Fruit fly (Drosophila melanogaster) whole organism, wandering third instar larva: ENCODE results near the gene RpS4.
A peak's percentile ranks its signal among the peaks of the same experiment; 100 is the strongest.

Source experiments
- Abd-B ChIP-seq: fragments of >200 bp; optimal IDR thresholded peaks from 2 replicates; lab custom pipeline; 2017; ENCODE audit warnings: missing biosample characterization, missing genetic modification characterization
- CG32264 ChIP-seq: fragments of 200-800 bp; sonication (Bioruptor generic); optimal IDR thresholded peaks from 2 replicates; lab custom pipeline; 2016; ENCODE audit warnings: missing biosample characterization, missing genetic modification characterization
- CG9705 ChIP-seq: fragments of 200-800 bp; sonication (Bioruptor generic); optimal IDR thresholded peaks from 2 replicates; lab custom pipeline; 2018; ENCODE audit warnings: missing biosample characterization, mild to moderate bottlenecking, missing genetic modification characterization
- CrebA ChIP-seq: fragments of 200-800 bp; sonication (Bioruptor generic); optimal IDR thresholded peaks from 2 replicates; lab custom pipeline; 2016; ENCODE audit warnings: missing biosample characterization, mild to moderate bottlenecking, missing genetic modification characterization, borderline replicate concordance
- Dfd ChIP-seq: fragments of >200 bp; optimal IDR thresholded peaks from 2 replicates; lab custom pipeline; 2017; ENCODE audit warnings: missing biosample characterization, missing genetic modification characterization
- Dif ChIP-seq: fragments of 200-275, 200-300 bp; sonication (Bioruptor generic); optimal IDR thresholded peaks from 2 replicates; lab custom pipeline; 2018; ENCODE audit warnings: missing biosample characterization, missing genetic modification characterization; ENCODE audit not compliant: partially characterized antibody
- GATAd ChIP-seq: sonication (Bioruptor generic); optimal IDR thresholded peaks from 2 replicates; lab custom pipeline; 2016; ENCODE audit warnings: missing biosample characterization, missing genetic modification characterization
- HLH106 ChIP-seq: fragments of 200-800 bp; optimal IDR thresholded peaks from 3 replicates; lab custom pipeline; 2019; ENCODE audit warnings: missing biosample characterization, mild to moderate bottlenecking, missing genetic modification characterization, moderate library complexity
- Hnf4 ChIP-seq: fragments of 200-800 bp; sonication (Bioruptor generic); optimal IDR thresholded peaks from 2 replicates; lab custom pipeline; 2016; ENCODE audit warnings: missing biosample characterization, mild to moderate bottlenecking, missing genetic modification characterization
- Hr78 ChIP-seq: fragments of >200 bp; optimal IDR thresholded peaks from 2 replicates; lab custom pipeline; 2017; ENCODE audit warnings: missing biosample characterization, missing genetic modification characterization
- Hr83 ChIP-seq: fragments of 200-300 bp; sonication (Bioruptor generic); optimal IDR thresholded peaks from 2 replicates; lab custom pipeline; 2016; ENCODE audit warnings: missing biosample characterization, mild to moderate bottlenecking, missing genetic modification characterization, moderate library complexity; ENCODE audit not compliant: poor library complexity, severe bottlenecking
- Jra ChIP-seq: sonication (Bioruptor generic); optimal IDR thresholded peaks from 2 replicates; lab custom pipeline; 2016; ENCODE audit warnings: missing biosample characterization, missing genetic modification characterization
- Mio ChIP-seq: sonication (Bioruptor generic); optimal IDR thresholded peaks from 2 replicates; lab custom pipeline; 2016; ENCODE audit warnings: missing biosample characterization, missing genetic modification characterization
- Myc ChIP-seq: fragments of >200 bp; optimal IDR thresholded peaks from 2 replicates; lab custom pipeline; 2017
- N ChIP-seq: fragments of >200 bp; optimal IDR thresholded peaks from 2 replicates; lab custom pipeline; 2018; ENCODE audit warnings: missing biosample characterization, missing external identifiers, missing genetic modification characterization
- OdsH ChIP-seq: fragments of 200-800 bp; sonication (Bioruptor generic); optimal IDR thresholded peaks from 2 replicates; lab custom pipeline; 2016; ENCODE audit warnings: missing biosample characterization, mild to moderate bottlenecking, missing genetic modification characterization
- Rel ChIP-seq, 2 experiments: fragments of 200-800 bp; sonication (Bioruptor generic) in 1 of 2; optimal IDR thresholded peaks; 2 replicates in 1 of 2; 3 replicates in 1 of 2; lab custom pipeline; 2016 to 2019; ENCODE audit warnings: mild to moderate bottlenecking in 2 of 2, missing biosample characterization in 2 of 2, missing genetic modification characterization in 2 of 2, moderate library complexity in 1 of 2
- Sp1 ChIP-seq: fragments of 200-800 bp; sonication (Bioruptor generic); optimal IDR thresholded peaks from 3 replicates; lab custom pipeline; 2019; ENCODE audit warnings: missing biosample characterization, mild to moderate bottlenecking, missing genetic modification characterization, moderate library complexity
- Vsx2 ChIP-seq: fragments of 200-300, 225-300 bp; sonication (Bioruptor generic); optimal IDR thresholded peaks from 2 replicates; lab custom pipeline; 2018; ENCODE audit warnings: missing biosample characterization, missing genetic modification characterization; ENCODE audit not compliant: partially characterized antibody
- br ChIP-seq: fragments of 200-800 bp; sonication (Bioruptor generic); optimal IDR thresholded peaks from 2 replicates; lab custom pipeline; 2016; ENCODE audit warnings: missing biosample characterization, missing genetic modification characterization
- brk ChIP-seq: fragments of 200-800 bp; sonication (Bioruptor generic); optimal IDR thresholded peaks from 2 replicates; lab custom pipeline; 2016; ENCODE audit warnings: missing biosample characterization, mild to moderate bottlenecking, missing genetic modification characterization
- dl ChIP-seq, 2 experiments: fragments of 175-275, 200-275 bp in 1 of 2; fragments of 200-275 bp in 1 of 2; sonication (Bioruptor generic); optimal IDR thresholded peaks; lab custom pipeline; 2018; ENCODE audit warnings: mild to moderate bottlenecking in 2 of 2, missing biosample characterization in 2 of 2, missing genetic modification characterization in 2 of 2, moderate library complexity in 2 of 2; ENCODE audit not compliant: partially characterized antibody in 2 of 2, insufficient read depth in 1 of 2
- dmrt93B ChIP-seq: fragments of 200-800 bp; sonication (Bioruptor generic); optimal IDR thresholded peaks from 2 replicates; lab custom pipeline; 2018; ENCODE audit warnings: missing biosample characterization, mild to moderate bottlenecking, missing genetic modification characterization
- dsf ChIP-seq: sonication (Bioruptor generic); optimal IDR thresholded peaks from 2 replicates; lab custom pipeline; 2016; ENCODE audit warnings: missing biosample characterization, missing genetic modification characterization, borderline replicate concordance
- ey ChIP-seq: fragments of 200-800 bp; sonication (Bioruptor generic); optimal IDR thresholded peaks from 2 replicates; lab custom pipeline; 2016; ENCODE audit warnings: missing biosample characterization, missing genetic modification characterization
- foxo ChIP-seq, 2 experiments: fragments of 200-800 bp; sonication (Bioruptor generic); optimal IDR thresholded peaks; 2 replicates in 1 of 2; 3 replicates in 1 of 2; lab custom pipeline; 2016 to 2017; ENCODE audit warnings: missing biosample characterization in 2 of 2, missing genetic modification characterization in 2 of 2
- fru ChIP-seq: fragments of 200-800 bp; sonication (Bioruptor generic); optimal IDR thresholded peaks from 3 replicates; lab custom pipeline; 2016; ENCODE audit warnings: missing biosample characterization, mild to moderate bottlenecking, missing genetic modification characterization
- h ChIP-seq: fragments of 200-800 bp; sonication (Bioruptor generic); optimal IDR thresholded peaks from 3 replicates; lab custom pipeline; 2016; ENCODE audit warnings: missing biosample characterization, mild to moderate bottlenecking, missing genetic modification characterization
- jim ChIP-seq: fragments of 175-275, 200-325 bp; sonication (Bioruptor generic); optimal IDR thresholded peaks from 2 replicates; lab custom pipeline; 2016; ENCODE audit warnings: missing biosample characterization, mild to moderate bottlenecking, missing genetic modification characterization
- lola ChIP-seq: fragments of >200 bp; optimal IDR thresholded peaks from 2 replicates; lab custom pipeline; 2017; ENCODE audit warnings: missing biosample characterization, missing genetic modification characterization
- pan ChIP-seq: fragments of >200 bp; optimal IDR thresholded peaks from 2 replicates; lab custom pipeline; 2017
- psq ChIP-seq: fragments of 200-800 bp; sonication (Bioruptor generic); optimal IDR thresholded peaks from 3 replicates; lab custom pipeline; 2017; ENCODE audit warnings: missing biosample characterization, mild to moderate bottlenecking, missing genetic modification characterization, moderate library complexity
- rgr ChIP-seq: fragments of 200-800 bp; sonication (Bioruptor generic); optimal IDR thresholded peaks from 3 replicates; lab custom pipeline; 2016; ENCODE audit warnings: missing biosample characterization, mild to moderate bottlenecking, missing genetic modification characterization
- sage ChIP-seq: fragments of 200-800 bp; sonication (Bioruptor generic); optimal IDR thresholded peaks from 2 replicates; lab custom pipeline; 2016; ENCODE audit warnings: missing biosample characterization, mild to moderate bottlenecking, missing genetic modification characterization
- sv ChIP-seq: fragments of 200-800 bp; sonication (Bioruptor generic); optimal IDR thresholded peaks from 3 replicates; lab custom pipeline; 2016; ENCODE audit warnings: missing biosample characterization, missing genetic modification characterization
- tai ChIP-seq: sonication (Bioruptor generic); optimal IDR thresholded peaks from 2 replicates; lab custom pipeline; 2016; ENCODE audit warnings: missing biosample characterization, missing genetic modification characterization
- usp ChIP-seq: fragments of >200 bp; optimal IDR thresholded peaks from 2 replicates; lab custom pipeline; 2017; ENCODE audit warnings: missing biosample characterization, missing genetic modification characterization
- woc ChIP-seq: sonication (Bioruptor generic); optimal IDR thresholded peaks from 2 replicates; lab custom pipeline; 2016; ENCODE audit warnings: missing biosample characterization, mild to moderate bottlenecking, missing genetic modification characterization

The RpS4 gene

dm6 chr3L:13022854-13023560 is 18.5 kb upstream of the RpS4 start, which contains the start of gene RpS12:
TSS of gene RpS12 (plus strand) at chr3L:13023352.
- TF ChIP-seq Vsx2 (no peak), dl (GFP tag; optimal IDR thresholded peaks at IDR 0.05; lab: Kevin White, UChicago; ENCODE audit: insufficient read depth in 1 of 2, partially characterized antibody in 2 of 2) (no peak), dmrt93B (GFP tag; lab: Kevin White, UChicago) (peak; percentile 81), tai (peak; percentile 70), Jra (GFP tag; lab: Kevin White, UChicago) (peak; percentile 40), sv (GFP tag; lab: Kevin White, UChicago) (peak; percentile 82), usp (GFP tag; lab: Kevin White, UChicago) (no peak), rgr (GFP tag; lab: Kevin White, UChicago) (peak; percentile 79), fru (GFP tag; lab: Kevin White, UChicago) (peak; percentile 61), Dfd (GFP tag; lab: Kevin White, UChicago) (no peak), Hr83 (peak; percentile 96), dsf (GFP tag; lab: Kevin White, UChicago) (peak; percentile 40), Hnf4 (GFP tag; lab: Kevin White, UChicago) (peak; percentile 71), CrebA (no peak), N (GFP tag; lab: Kevin White, UChicago) (peak; percentile 87), Hr78 (GFP tag; lab: Kevin White, UChicago) (peak; percentile 18), sage (peak; percentile 36), HLH106 (peak; percentile 50), GATAd (GFP tag; lab: Kevin White, UChicago) (no peak), Myc (lab: Kevin White, UChicago) (peak; percentile 61), h (GFP tag; lab: Kevin White, UChicago) (peak; percentile 58), psq (GFP tag; lab: Kevin White, UChicago) (peak; percentile 56), CG32264 (GFP tag; lab: Kevin White, UChicago) (no peak), brk (GFP tag; lab: Kevin White, UChicago) (peak; percentile 56), Abd-B (no peak), pan (lab: Kevin White, UChicago) (no peak), woc (GFP tag; lab: Kevin White, UChicago) (peak; percentile 61), foxo (GFP tag; optimal IDR thresholded peaks at IDR 0.05; lab: Kevin White, UChicago) (peak in 1 of 2 experiments; percentile 63), Mio (GFP tag; lab: Kevin White, UChicago) (peak; percentile 57), jim (GFP tag; lab: Kevin White, UChicago) (no peak), Dif (GFP tag; lab: Kevin White, UChicago) (peak; percentile 32), br (GFP tag; lab: Kevin White, UChicago) (peak; percentile 57), OdsH (GFP tag; lab: Kevin White, UChicago) (no peak), lola (GFP tag; lab: Kevin White, UChicago) (no peak), Sp1 (GFP tag; lab: Kevin White, UChicago) (peak; percentile 78), Rel (GFP tag; optimal IDR thresholded peaks at IDR 0.05; lab: Kevin White, UChicago) (no peak), Rel (tag; optimal IDR thresholded peaks at IDR 0.05; lab: Kevin White, UChicago) (peak; percentile 39), ey (GFP tag; lab: Kevin White, UChicago) (peak; percentile 27), CG9705 (GFP tag; lab: Kevin White, UChicago) (peak; percentile 79)

dm6 chr3L:13026337-13026736 is 15.2 kb upstream of the RpS4 start, which contains the start of gene Zmynd10:
TSS of gene Zmynd10 (minus strand) at chr3L:13026437.
- no peak for TF ChIP-seq Rel (GFP tag; optimal IDR thresholded peaks at IDR 0.05; lab: Kevin White, UChicago)
- no peak for TF ChIP-seq Rel (tag; optimal IDR thresholded peaks at IDR 0.05; lab: Kevin White, UChicago)
- TF ChIP-seq pan (lab: Kevin White, UChicago) = no peak
- no peak for TF ChIP-seq dsf (GFP tag; lab: Kevin White, UChicago)
- TF ChIP-seq Dfd (GFP tag; lab: Kevin White, UChicago) = no peak
- no peak for TF ChIP-seq Vsx2
- no peak for TF ChIP-seq tai
- TF ChIP-seq Jra (GFP tag; lab: Kevin White, UChicago) = no peak
- no peak for TF ChIP-seq woc (GFP tag; lab: Kevin White, UChicago)
- no peak for TF ChIP-seq sv (GFP tag; lab: Kevin White, UChicago)
- TF ChIP-seq rgr (GFP tag; lab: Kevin White, UChicago) = no peak
- TF ChIP-seq dmrt93B (GFP tag; lab: Kevin White, UChicago) = no peak
- no peak for TF ChIP-seq Mio (GFP tag; lab: Kevin White, UChicago)
- TF ChIP-seq Abd-B = no peak
- TF ChIP-seq Dif (GFP tag; lab: Kevin White, UChicago) = no peak
- no peak for TF ChIP-seq brk (GFP tag; lab: Kevin White, UChicago)
- TF ChIP-seq dl (GFP tag; optimal IDR thresholded peaks at IDR 0.05; lab: Kevin White, UChicago; ENCODE audit: insufficient read depth in 1 of 2, partially characterized antibody in 2 of 2) = no peak
- TF ChIP-seq sage = no peak
- TF ChIP-seq foxo (GFP tag; optimal IDR thresholded peaks at IDR 0.05; lab: Kevin White, UChicago) = no peak
